Worm (Caenorhabditis elegans) whole organism, L4 larva: ENCODE measurements around the gene C29E4.11.

ENCODE experiments used
- D1046.2 ChIP-seq: fragments of 200-800 bp; sonication (Bioruptor generic); IDR thresholded peaks from 2 replicates; pipeline ENCODE4 v1.3.6; 2022; ENCODE audit warnings: missing genetic modification characterization, missing compliant biosample characterization
- F10B5.3 ChIP-seq: sonication (generic microtip); optimal IDR thresholded peaks from 2 replicates; lab custom pipeline; 2016; ENCODE audit warnings: mild to moderate bottlenecking, missing genetic modification characterization, missing compliant biosample characterization
- F26F4.8 ChIP-seq: fragments of 200-800 bp; sonication (Bioruptor generic); conservative IDR thresholded peaks from 2 replicates; pipeline ENCODE4 v1.3.6; 2022; ENCODE audit warnings: missing genetic modification characterization, missing compliant biosample characterization
- R02D3.7 ChIP-seq: fragments of 150-350 bp; sonication (generic microtip); optimal IDR thresholded peaks from 3 replicates; lab custom pipeline; 2014; ENCODE audit warnings: missing biosample characterization, missing genetic modification characterization
- Y48G9A.11 ChIP-seq: fragments of 200-800 bp; sonication (Bioruptor generic); IDR thresholded peaks from 2 replicates; pipeline ENCODE4 v1.3.6; 2022; ENCODE audit warnings: missing genetic modification reagents, missing genetic modification characterization, missing compliant biosample characterization
- Y75B8A.6 ChIP-seq: fragments of 200-800 bp; sonication (Bioruptor generic); IDR thresholded peaks from 2 replicates; pipeline ENCODE4 v1.3.6; 2022; ENCODE audit warnings: missing genetic modification reagents, missing genetic modification characterization, missing compliant biosample characterization
- ZK337.2 ChIP-seq: fragments of 200-800 bp; sonication (Bioruptor generic); IDR thresholded peaks from 2 replicates; pipeline ENCODE4 v1.3.6; 2022; ENCODE audit warnings: missing genetic modification reagents, missing genetic modification characterization, missing compliant biosample characterization
- ZK546.5 ChIP-seq, 2 experiments: sonication (generic microtip); optimal IDR thresholded peaks; 2 replicates each; lab custom pipeline; 2017; ENCODE audit warnings: missing biosample characterization in 2 of 2, missing genetic modification characterization in 2 of 2
- aha-1 ChIP-seq: fragments of 150-350 bp; peaks from one replicate; lab custom pipeline; 2014; ENCODE audit warnings: missing biosample characterization, missing genetic modification characterization
- aly-2 ChIP-seq: sonication (generic microtip); optimal IDR thresholded peaks from 2 replicates; lab custom pipeline; 2018; ENCODE audit warnings: missing biosample characterization, missing genetic modification characterization
- ceh-28 ChIP-seq: fragments of 150-350 bp; optimal IDR thresholded peaks from 2 replicates; lab custom pipeline; 2014; ENCODE audit warnings: missing biosample characterization, missing genetic modification reagents, missing genetic modification characterization
- ceh-44 ChIP-seq: fragments of 200-800 bp; sonication (Bioruptor generic); IDR thresholded peaks from 2 replicates; pipeline ENCODE4 v1.3.6; 2022; ENCODE audit warnings: missing genetic modification reagents, missing genetic modification characterization, missing compliant biosample characterization
- ceh-62 ChIP-seq: sonication (generic microtip); optimal IDR thresholded peaks from 2 replicates; lab custom pipeline; 2017; ENCODE audit warnings: missing biosample characterization, missing genetic modification characterization
- ceh-82 ChIP-seq: sonication (generic microtip); optimal IDR thresholded peaks from 2 replicates; lab custom pipeline; 2017; ENCODE audit warnings: missing biosample characterization, missing genetic modification characterization
- ces-1 ChIP-seq: fragments of 150-350 bp; sonication (generic microtip); optimal IDR thresholded peaks from 4 replicates; lab custom pipeline; 2014; ENCODE audit warnings: missing biosample characterization, missing genetic modification reagents, missing genetic modification characterization
- ctbp-1 ChIP-seq: fragments of 200-800 bp; sonication (Bioruptor generic); IDR thresholded peaks from 2 replicates; pipeline ENCODE4 v1.3.6; 2022; ENCODE audit warnings: missing genetic modification reagents, missing genetic modification characterization, missing compliant biosample characterization
- daf-8 ChIP-seq: fragments of 200-800 bp; sonication (Bioruptor generic); IDR thresholded peaks from 2 replicates; pipeline ENCODE4 v1.3.6; 2022; ENCODE audit warnings: missing genetic modification characterization, missing compliant biosample characterization
- dpl-1 ChIP-seq: fragments of 150-350 bp; optimal IDR thresholded peaks from 2 replicates; lab custom pipeline; 2014; ENCODE audit warnings: missing biosample characterization, missing genetic modification reagents, missing genetic modification characterization
- duxl-1 ChIP-seq: sonication (generic microtip); optimal IDR thresholded peaks from 2 replicates; lab custom pipeline; 2016; ENCODE audit warnings: mild to moderate bottlenecking, missing genetic modification characterization, moderate library complexity, missing compliant biosample characterization; ENCODE audit not compliant: poor library complexity
- egl-43 ChIP-seq: fragments of 200-800 bp; sonication (Bioruptor generic); IDR thresholded peaks from 2 replicates; pipeline ENCODE4 v1.3.6; 2022; ENCODE audit warnings: missing genetic modification reagents, missing genetic modification characterization, missing compliant biosample characterization
- fos-1 ChIP-seq: fragments of 150-350 bp; optimal IDR thresholded peaks from 2 replicates; lab custom pipeline; 2014; ENCODE audit warnings: missing biosample characterization, missing genetic modification characterization
- hlh-11 ChIP-seq: fragments of 200-800 bp; sonication (Bioruptor generic); optimal IDR thresholded peaks from 2 replicates; lab custom pipeline; 2018; ENCODE audit warnings: mild to moderate bottlenecking, missing genetic modification characterization, missing compliant biosample characterization
- hmg-1.1 ChIP-seq: fragments of 200-800 bp; sonication (Bioruptor generic); IDR thresholded peaks from 2 replicates; pipeline ENCODE4 v1.3.6; 2022; ENCODE audit warnings: missing genetic modification reagents, missing genetic modification characterization, missing compliant biosample characterization
- lin-1 ChIP-seq: fragments of 200-800 bp; sonication (Bioruptor generic); IDR thresholded peaks from 2 replicates; pipeline ENCODE4 v1.3.6; 2022; ENCODE audit warnings: missing genetic modification reagents, missing genetic modification characterization, missing compliant biosample characterization
- lin-29 ChIP-seq: fragments of 200-800 bp; sonication (Bioruptor generic); IDR thresholded peaks from 2 replicates; pipeline ENCODE4 v1.3.6; 2022; ENCODE audit warnings: missing genetic modification reagents, missing genetic modification characterization, missing compliant biosample characterization
- lin-38 ChIP-seq: fragments of 200-800 bp; sonication (Bioruptor generic); IDR thresholded peaks from 2 replicates; pipeline ENCODE4 v1.3.6; 2022; ENCODE audit warnings: missing genetic modification reagents, missing genetic modification characterization, missing compliant biosample characterization
- lin-39 ChIP-seq: fragments of 150-350 bp; optimal IDR thresholded peaks from 2 replicates; lab custom pipeline; 2014; ENCODE audit warnings: missing biosample characterization, missing genetic modification reagents, missing genetic modification characterization
- lir-3 ChIP-seq: sonication (generic microtip); optimal IDR thresholded peaks from 2 replicates; lab custom pipeline; 2016; ENCODE audit warnings: mild to moderate bottlenecking, missing genetic modification characterization, missing compliant biosample characterization
- madf-5 ChIP-seq, 2 experiments: fragments of 200-800 bp; sonication (Bioruptor generic); IDR thresholded peaks; 2 replicates each; pipeline ENCODE4 v1.3.6; 2022; ENCODE audit warnings: missing compliant biosample characterization in 2 of 2, missing genetic modification characterization in 2 of 2
- mdl-1 ChIP-seq, 2 experiments: fragments of 150-350 bp in 1 of 2; sonication (generic microtip) in 1 of 2; optimal IDR thresholded peaks; 2 replicates each; lab custom pipeline; 2014 to 2017; ENCODE audit warnings: missing biosample characterization in 2 of 2, missing genetic modification characterization in 2 of 2
- mdt-29 ChIP-seq: fragments of 200-800 bp; sonication (Bioruptor generic); IDR thresholded peaks from 2 replicates; pipeline ENCODE4 v1.3.6; 2022; ENCODE audit warnings: missing genetic modification reagents, missing genetic modification characterization, missing compliant biosample characterization
- mes-2 ChIP-seq: sonication (generic microtip); optimal IDR thresholded peaks from 2 replicates; lab custom pipeline; 2016; ENCODE audit warnings: missing genotype, mild to moderate bottlenecking, missing genetic modification characterization, missing compliant biosample characterization; ENCODE audit not compliant: poor library complexity, severe bottlenecking
- mxl-2 ChIP-seq: fragments of 200-800 bp; sonication (Bioruptor generic); conservative IDR thresholded peaks from 2 replicates; pipeline ENCODE4 v1.3.6; 2022; ENCODE audit warnings: missing genetic modification reagents, missing genetic modification characterization, missing compliant biosample characterization
- nhr-10 ChIP-seq: fragments of 150-350 bp; optimal IDR thresholded peaks from 2 replicates; lab custom pipeline; 2014; ENCODE audit warnings: missing biosample characterization, missing genetic modification characterization
- nhr-11 ChIP-seq: fragments of 150-350 bp; optimal IDR thresholded peaks from 2 replicates; lab custom pipeline; 2014; ENCODE audit warnings: missing biosample characterization, missing genetic modification characterization
- nhr-25 ChIP-seq: sonication (generic microtip); optimal IDR thresholded peaks from 2 replicates; lab custom pipeline; 2017; ENCODE audit warnings: missing genetic modification characterization, mild to moderate bottlenecking, missing compliant biosample characterization, antibody characterized with exemption, moderate library complexity, borderline replicate concordance; ENCODE audit not compliant: insufficient read depth
- nhr-42 ChIP-seq: fragments of 200-800 bp; sonication (Bioruptor generic); IDR thresholded peaks from 2 replicates; pipeline ENCODE4 v1.3.6; 2022; ENCODE audit warnings: missing genetic modification characterization, missing compliant biosample characterization
- nhr-6 ChIP-seq: fragments of 150-350 bp; optimal IDR thresholded peaks from 2 replicates; lab custom pipeline; 2014; ENCODE audit warnings: missing biosample characterization, missing genetic modification characterization
- nhr-76 ChIP-seq: fragments of 150-350 bp; optimal IDR thresholded peaks from 2 replicates; lab custom pipeline; 2014; ENCODE audit warnings: missing biosample characterization, missing genetic modification characterization
- nhr-77 ChIP-seq: fragments of 150-350 bp; optimal IDR thresholded peaks from 2 replicates; lab custom pipeline; 2014; ENCODE audit warnings: missing biosample characterization, missing genetic modification characterization
- php-3 ChIP-seq: fragments of 200-800 bp; sonication (Bioruptor generic); IDR thresholded peaks from 2 replicates; pipeline ENCODE4 v1.3.6; 2022; ENCODE audit warnings: missing genetic modification reagents, missing genetic modification characterization, missing compliant biosample characterization
- pqm-1 ChIP-seq: sonication (generic microtip); optimal IDR thresholded peaks from 2 replicates; lab custom pipeline; 2017; ENCODE audit warnings: missing biosample characterization, missing genetic modification characterization
- saeg-2 ChIP-seq: fragments of 200-800 bp; sonication (Bioruptor generic); IDR thresholded peaks from 2 replicates; pipeline ENCODE4 v1.3.6; 2022; ENCODE audit warnings: missing genetic modification reagents, missing genetic modification characterization, missing compliant biosample characterization
- set-16 ChIP-seq: fragments of 200-800 bp; sonication (Bioruptor generic); IDR thresholded peaks from 2 replicates; pipeline ENCODE4 v1.3.6; 2022; ENCODE audit warnings: missing genetic modification reagents, missing genetic modification characterization, missing compliant biosample characterization
- spr-1 ChIP-seq: sonication (generic microtip); optimal IDR thresholded peaks from 2 replicates; lab custom pipeline; 2016; ENCODE audit warnings: mild to moderate bottlenecking, missing genetic modification characterization, missing compliant biosample characterization
- tag-97 ChIP-seq: fragments of 200-800 bp; sonication (Bioruptor generic); IDR thresholded peaks from 2 replicates; pipeline ENCODE4 v1.3.6; 2022; ENCODE audit warnings: missing genetic modification characterization, missing compliant biosample characterization
- unc-39 ChIP-seq: sonication (generic microtip); optimal IDR thresholded peaks from 2 replicates; lab custom pipeline; 2017; ENCODE audit warnings: missing biosample characterization, missing genetic modification characterization
- unc-62 ChIP-seq, 3 experiments: fragments of 150-350 bp in 1 of 3; sonication (generic microtip); optimal IDR thresholded peaks in 2 of 3; peaks in 1 of 3; 1 replicate in 1 of 3; 2 replicates in 2 of 3; lab custom pipeline; 2014 to 2017; ENCODE audit warnings: missing biosample characterization in 3 of 3, missing genetic modification characterization in 3 of 3, missing genetic modification reagents in 3 of 3, missing genotype in 1 of 3
- zip-11 ChIP-seq: fragments of 200-800 bp; sonication (Bioruptor generic); IDR thresholded peaks from 2 replicates; pipeline ENCODE4 v1.3.6; 2022; ENCODE audit warnings: missing genetic modification characterization, missing compliant biosample characterization
- zip-2 ChIP-seq: fragments of 150-350 bp; optimal IDR thresholded peaks from 2 replicates; lab custom pipeline; 2014; ENCODE audit warnings: missing biosample characterization, missing genetic modification characterization
- ztf-11 ChIP-seq: fragments of 150-350 bp; optimal IDR thresholded peaks from 2 replicates; lab custom pipeline; 2014; ENCODE audit warnings: missing biosample characterization, missing genetic modification characterization

C29E4.11 gene

ce11 chrIII:7973201-7973767 lies 15.4 kb upstream of the C29E4.11 start, which contains the start of the genes eef-1B.1 and aco-2 (continued):
- no peak for TF ChIP-seq ceh-62 (tag; lab: Kevin White, UChicago)
- TF ChIP-seq ceh-44 (GFP tag; lab: Robert Waterston, UW): no peak
- peak; percentile 39 for TF ChIP-seq F10B5.3 (tag; lab: Kevin White, UChicago)
- TF ChIP-seq pqm-1 (tag; lab: Kevin White, UChicago): no peak
- no peak for TF ChIP-seq lin-29 (GFP tag; lab: Robert Waterston, UW)
- TF ChIP-seq fos-1 (tag; lab: Kevin White, UChicago): no peak
- TF ChIP-seq nhr-77: peak; percentile 90
- no peak for TF ChIP-seq ceh-82
- TF ChIP-seq duxl-1: peak; percentile 90
- no peak for TF ChIP-seq ceh-28 (tag; lab: Kevin White, UChicago)
- no peak for TF ChIP-seq nhr-10 (tag; lab: Kevin White, UChicago)
- TF ChIP-seq R02D3.7 (tag; lab: Kevin White, UChicago): no peak
- no peak for TF ChIP-seq ZK546.5 (tag; optimal IDR thresholded peaks at IDR 0.05; lab: Kevin White, UChicago)
- no peak for TF ChIP-seq lir-3 (tag; lab: Kevin White, UChicago)
- peak; percentile 12 for TF ChIP-seq zip-2 (tag; lab: Kevin White, UChicago)
- TF ChIP-seq hlh-11 (tag; lab: Kevin White, UChicago): peak; percentile 95
- no peak for TF ChIP-seq madf-5 (GFP tag; IDR thresholded peaks at IDR 0.05; lab: Robert Waterston, UW)
- TF ChIP-seq dpl-1 (GFP tag; lab: Kevin White, UChicago): peak; percentile 92
- no peak for TF ChIP-seq unc-39 (tag; lab: Kevin White, UChicago)
- TF ChIP-seq ztf-11: no peak
- TF ChIP-seq lin-39 (tag; lab: Kevin White, UChicago): no peak
- TF ChIP-seq aly-2 (tag; lab: Kevin White, UChicago): no peak
- peak; percentile 95 for TF ChIP-seq nhr-6 (tag; lab: Kevin White, UChicago)
- TF ChIP-seq spr-1: peak; percentile 72
- peak; percentile 92 for TF ChIP-seq mes-2 (tag; lab: Kevin White, UChicago)
- no peak for TF ChIP-seq Y48G9A.11 (GFP tag; lab: Robert Waterston, UW)
- no peak for TF ChIP-seq zip-11 (GFP tag; lab: Robert Waterston, UW)
- peak; percentile 54 for TF ChIP-seq ctbp-1 (GFP tag; lab: Robert Waterston, UW)
- TF ChIP-seq lin-38 (GFP tag; lab: Robert Waterston, UW): peak; percentile 85
- no peak for TF ChIP-seq F26F4.8 (GFP tag; lab: Robert Waterston, UW)
- no peak for TF ChIP-seq nhr-76 (tag; lab: Kevin White, UChicago)
- TF ChIP-seq D1046.2 (GFP tag; lab: Robert Waterston, UW): no peak
- TF ChIP-seq php-3 (GFP tag; lab: Robert Waterston, UW): peak; percentile 42; the same call in 1 of the 2 replicates
- TF ChIP-seq lin-1 (GFP tag; lab: Robert Waterston, UW): peak; percentile 33; the same call in 1 of the 2 replicates
- TF ChIP-seq mxl-2 (GFP tag; lab: Robert Waterston, UW): peak; percentile 71
- TF ChIP-seq tag-97 (GFP tag; lab: Robert Waterston, UW): no peak
- peak; percentile 99 for TF ChIP-seq aha-1 (tag; lab: Kevin White, UChicago)
- no peak for TF ChIP-seq ZK337.2
- no peak; the same call in 1 of the 2 replicates for TF ChIP-seq set-16
- no peak for TF ChIP-seq unc-62 (GFP tag; optimal IDR thresholded peaks at IDR 0.05 in 1 of 2; lab: Kevin White, UChicago)
- no peak for TF ChIP-seq unc-62 (tag; optimal IDR thresholded peaks at IDR 0.05; lab: Kevin White, UChicago)
- TF ChIP-seq nhr-11 (tag; lab: Kevin White, UChicago): peak; percentile 88
- no peak for TF ChIP-seq ces-1 (GFP tag; lab: Kevin White, UChicago)
- TF ChIP-seq daf-8 (GFP tag; lab: Robert Waterston, UW): no peak
- TF ChIP-seq egl-43: 0 out of 2 replicates have a peak, but pooled peaks have one; percentile 18
- TF ChIP-seq mdt-29 (GFP tag; lab: Robert Waterston, UW): 0 out of 2 replicates have a peak, but pooled peaks have one; percentile 39
- TF ChIP-seq hmg-1.1: peak; percentile 89
- peak; percentile 73 for TF ChIP-seq nhr-25 (tag; lab: Kevin White, UChicago)
- no peak for TF ChIP-seq Y75B8A.6 (GFP tag; lab: Robert Waterston, UW)
- 0 out of 2 replicates have a peak, but pooled peaks have one; percentile 49 for TF ChIP-seq saeg-2 (GFP tag; lab: Robert Waterston, UW)
- TF ChIP-seq mdl-1 (tag; optimal IDR thresholded peaks at IDR 0.05; lab: Kevin White, UChicago): peak in 1 of 2 experiments; percentile 78
- peak; percentile 90 for TF ChIP-seq nhr-42 (GFP tag; lab: Robert Waterston, UW)
